Fruit fly (Drosophila melanogaster): ENCODE results near the gene CG7794.

- TF ChIP-seq psq (optimal IDR thresholded peaks at IDR 0.05) (no peak), ttk (optimal IDR thresholded peaks at IDR 0.05) (no peak)
Observed at dm6 chr3R:18050585-18050984, 27.1 kb downstream of the CG7794 start.

Measured in Kc167 (cell line).